Worm (Caenorhabditis elegans) whole organism, mixed stage, embryonic: ENCODE measurements around the gene tbce-1.

Experiments used
- M03D4.4 ChIP-seq: sonication (generic microtip); optimal IDR thresholded peaks from 2 replicates; lab custom pipeline; 2017; ENCODE audit warnings: mild to moderate bottlenecking, missing genetic modification characterization, missing compliant biosample characterization
- bed-3 ChIP-seq: fragments of 200-800 bp; sonication (Bioruptor generic); optimal IDR thresholded peaks from 3 replicates; lab custom pipeline; 2018; ENCODE audit warnings: mild to moderate bottlenecking, missing genetic modification characterization, moderate library complexity, missing compliant biosample characterization
- blmp-1 ChIP-seq: fragments of 150-350 bp; optimal IDR thresholded peaks from 2 replicates; lab custom pipeline; 2014; ENCODE audit warnings: missing biosample characterization, missing genetic modification characterization
- ceh-39 ChIP-seq: fragments of 150-350 bp; optimal IDR thresholded peaks from 2 replicates; lab custom pipeline; 2014; ENCODE audit warnings: missing biosample characterization, missing genetic modification characterization
- ceh-43 ChIP-seq: fragments of 200-800 bp; sonication (Bioruptor generic); optimal IDR thresholded peaks from 2 replicates; lab custom pipeline; 2018; ENCODE audit warnings: mild to moderate bottlenecking, missing genetic modification characterization, moderate library complexity, missing compliant biosample characterization
- ceh-83 ChIP-seq: fragments of 200-800 bp; sonication (Bioruptor generic); optimal IDR thresholded peaks from 2 replicates; lab custom pipeline; 2018; ENCODE audit warnings: mild to moderate bottlenecking, missing genetic modification characterization, missing compliant biosample characterization
- ces-1 ChIP-seq: fragments of 150-350 bp; optimal IDR thresholded peaks from 2 replicates; lab custom pipeline; 2014; ENCODE audit warnings: missing biosample characterization, missing genetic modification reagents, missing genetic modification characterization
- cnd-1 ChIP-seq: fragments of 200-800 bp; sonication (Bioruptor generic); optimal IDR thresholded peaks from 2 replicates; lab custom pipeline; 2018; ENCODE audit warnings: mild to moderate bottlenecking, missing genetic modification characterization, missing compliant biosample characterization
- elt-1 ChIP-seq: sonication (generic microtip); optimal IDR thresholded peaks from 2 replicates; lab custom pipeline; 2017; ENCODE audit warnings: missing genetic modification characterization, mild to moderate bottlenecking, missing compliant biosample characterization, antibody characterized with exemption, moderate library complexity, borderline replicate concordance; ENCODE audit not compliant: insufficient read depth
- elt-3 ChIP-seq: fragments of 150-350 bp; optimal IDR thresholded peaks from 2 replicates; lab custom pipeline; 2014; ENCODE audit warnings: missing biosample characterization, missing genetic modification characterization
- flh-1 ChIP-seq: fragments of 200-800 bp; sonication (Bioruptor generic); optimal IDR thresholded peaks from 2 replicates; lab custom pipeline; 2018; ENCODE audit warnings: mild to moderate bottlenecking, missing genetic modification characterization, moderate library complexity, missing compliant biosample characterization
- ham-2 ChIP-seq: fragments of 200-800 bp; sonication (Bioruptor generic); optimal IDR thresholded peaks from 2 replicates; lab custom pipeline; 2018; ENCODE audit warnings: mild to moderate bottlenecking, missing genetic modification characterization, missing compliant biosample characterization
- hlh-1 ChIP-seq: fragments of 150-350 bp; optimal IDR thresholded peaks from 2 replicates; lab custom pipeline; 2014; ENCODE audit warnings: missing biosample characterization, missing genetic modification reagents, missing genetic modification characterization
- lin-13 ChIP-seq: fragments of 150-350 bp; optimal IDR thresholded peaks from 2 replicates; lab custom pipeline; 2014; ENCODE audit warnings: missing biosample characterization, missing genetic modification characterization
- lin-32 ChIP-seq: fragments of 200-800 bp; sonication (Bioruptor generic); optimal IDR thresholded peaks from 2 replicates; lab custom pipeline; 2018; ENCODE audit warnings: mild to moderate bottlenecking, missing genetic modification characterization, missing compliant biosample characterization
- lsy-2 ChIP-seq: fragments of 150-350 bp; optimal IDR thresholded peaks from 2 replicates; lab custom pipeline; 2014; ENCODE audit warnings: missing biosample characterization, missing genetic modification characterization
- mab-5 ChIP-seq: fragments of 150-350 bp; optimal IDR thresholded peaks from 2 replicates; lab custom pipeline; 2014; ENCODE audit warnings: missing biosample characterization, missing genetic modification characterization
- mep-1 ChIP-seq: fragments of 150-350 bp; optimal IDR thresholded peaks from 2 replicates; lab custom pipeline; 2017; ENCODE audit warnings: missing biosample characterization, missing genetic modification reagents, missing genetic modification characterization, inconsistent platforms
- mls-2 ChIP-seq: sonication (generic microtip); optimal IDR thresholded peaks from 2 replicates; lab custom pipeline; 2016; ENCODE audit warnings: mild to moderate bottlenecking, missing genetic modification characterization, moderate library complexity, missing compliant biosample characterization
- nhr-12 ChIP-seq: fragments of 150-350 bp; optimal IDR thresholded peaks from 2 replicates; lab custom pipeline; 2014; ENCODE audit warnings: missing biosample characterization, missing genetic modification characterization
- nhr-2 ChIP-seq: fragments of 150-350 bp; optimal IDR thresholded peaks from 2 replicates; lab custom pipeline; 2014; ENCODE audit warnings: missing biosample characterization, missing genetic modification characterization
- nhr-237 ChIP-seq: fragments of 150-350 bp; optimal IDR thresholded peaks from 2 replicates; lab custom pipeline; 2014; ENCODE audit warnings: missing biosample characterization, missing genetic modification characterization
- nhr-28 ChIP-seq: fragments of 150-350 bp; optimal IDR thresholded peaks from 2 replicates; lab custom pipeline; 2014; ENCODE audit warnings: missing biosample characterization, missing genetic modification characterization
- nhr-76 ChIP-seq: sonication (generic microtip); optimal IDR thresholded peaks from 2 replicates; lab custom pipeline; 2017; ENCODE audit warnings: missing biosample characterization, missing genetic modification characterization
- pha-4 ChIP-seq: fragments of 150-350 bp; optimal IDR thresholded peaks from 2 replicates; lab custom pipeline; 2018; ENCODE audit warnings: missing biosample characterization, missing genetic modification reagents, missing genetic modification characterization
- sem-2 ChIP-seq: fragments of 200-800 bp; sonication (Bioruptor generic); optimal IDR thresholded peaks from 2 replicates; lab custom pipeline; 2018; ENCODE audit warnings: mild to moderate bottlenecking, missing genetic modification characterization, missing compliant biosample characterization
- snpc-4 ChIP-seq: fragments of 150-350 bp; optimal IDR thresholded peaks from 2 replicates; lab custom pipeline; 2014; ENCODE audit warnings: missing biosample characterization, missing genetic modification characterization
- sptf-1 ChIP-seq: sonication (generic microtip); optimal IDR thresholded peaks from 2 replicates; lab custom pipeline; 2017; ENCODE audit warnings: mild to moderate bottlenecking, missing genetic modification characterization, moderate library complexity, missing compliant biosample characterization
- tbx-8 ChIP-seq: fragments of 200-800 bp; sonication (Bioruptor generic); optimal IDR thresholded peaks from 2 replicates; lab custom pipeline; 2018; ENCODE audit warnings: mild to moderate bottlenecking, missing genetic modification characterization, moderate library complexity, missing compliant biosample characterization
- unc-120 ChIP-seq: sonication (generic microtip); optimal IDR thresholded peaks from 2 replicates; lab custom pipeline; 2017; ENCODE audit warnings: missing genetic modification characterization, missing compliant biosample characterization; ENCODE audit not compliant: poor library complexity, severe bottlenecking
- unc-62 ChIP-seq: fragments of 150-350 bp; optimal IDR thresholded peaks from 2 replicates; lab custom pipeline; 2014; ENCODE audit warnings: missing biosample characterization, missing genetic modification reagents, missing genetic modification characterization
- zip-8 ChIP-seq: fragments of 150-350 bp; optimal IDR thresholded peaks from 2 replicates; lab custom pipeline; 2014; ENCODE audit warnings: missing biosample characterization, missing genetic modification characterization

tbce-1 gene

ce11 chrIV:8286352-8286751, 8.1 kb upstream of the tbce-1 start, which contains the start of gene K07H8.9:
Gene K07H8.9 (minus strand): TSS chrIV:8286476.
- TF ChIP-seq cnd-1 (tag; lab: Kevin White, UChicago) (no peak), zip-8 (tag; lab: Kevin White, UChicago) (no peak), nhr-76 (tag; lab: Kevin White, UChicago) (no peak), nhr-2 (tag; lab: Kevin White, UChicago) (no peak)

- TF ChIP-seq flh-1 (GFP tag; lab: Kevin White, UChicago) (no peak), nhr-12 (tag; lab: Kevin White, UChicago) (no peak), nhr-2 (tag; lab: Kevin White, UChicago) (no peak), snpc-4 (no peak), pha-4 (tag; lab: Kevin White, UChicago) (no peak), bed-3 (GFP tag; lab: Kevin White, UChicago) (no peak)
Measured at ce11 chrIV:8287287-8287686, 7.2 kb upstream of the tbce-1 start.

DNA sequence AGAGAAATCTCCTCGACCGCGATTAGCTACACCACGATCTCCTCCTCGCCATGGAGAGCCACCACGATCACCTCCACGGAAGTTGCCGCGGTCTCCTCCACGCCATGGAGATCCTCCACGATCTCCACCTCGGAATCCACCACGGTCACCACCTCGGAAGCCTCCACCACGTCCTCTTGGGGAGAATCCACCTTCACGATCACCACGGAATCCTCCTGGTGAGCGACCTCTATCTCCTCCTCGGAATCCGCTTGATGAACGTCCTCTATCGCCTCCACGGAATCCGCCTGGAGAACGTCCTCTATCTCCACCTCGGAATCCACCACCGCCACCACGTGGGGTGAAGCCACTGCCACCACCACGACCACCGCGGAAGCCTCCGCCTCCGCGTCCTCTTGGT, 5.4 kb upstream of the tbce-1 start:
- no peak for TF ChIP-seq ceh-39 (tag; lab: Kevin White, UChicago)
- TF ChIP-seq nhr-28 (tag; lab: Kevin White, UChicago): no peak
- no peak for TF ChIP-seq nhr-76 (tag; lab: Kevin White, UChicago)
- TF ChIP-seq tbx-8 (GFP tag; lab: Kevin White, UChicago): no peak
- no peak for TF ChIP-seq ceh-83 (GFP tag; lab: Kevin White, UChicago)
- no peak for TF ChIP-seq blmp-1
- no peak for TF ChIP-seq elt-1
- no peak for TF ChIP-seq unc-62 (GFP tag; lab: Kevin White, UChicago)
- no peak for TF ChIP-seq mab-5 (tag; lab: Kevin White, UChicago)
- TF ChIP-seq ceh-43 (GFP tag; lab: Kevin White, UChicago): no peak
- TF ChIP-seq bed-3 (GFP tag; lab: Kevin White, UChicago): no peak
- TF ChIP-seq unc-120 (tag; lab: Kevin White, UChicago): no peak
- TF ChIP-seq pha-4 (tag; lab: Kevin White, UChicago): no peak
- TF ChIP-seq lsy-2: no peak
- TF ChIP-seq mls-2 (tag; lab: Kevin White, UChicago): no peak
- no peak for TF ChIP-seq elt-3 (tag; lab: Kevin White, UChicago)
- no peak for TF ChIP-seq lin-13 (tag; lab: Kevin White, UChicago)
- TF ChIP-seq mep-1 (tag; lab: Kevin White, UChicago): no peak
- TF ChIP-seq, all 35 proteins: peak for 0

DNA sequence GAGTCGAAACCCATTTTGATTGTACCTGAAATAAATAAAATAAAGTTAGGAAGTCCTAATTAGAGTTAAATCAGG, 5.1 kb upstream of the tbce-1 start, which contains the start of gene nucl-1:
Gene nucl-1, minus strand, starts transcription at position 26 of the 75 bp plus-strand sequence.
- TF ChIP-seq sptf-1 (tag; lab: Kevin White, UChicago) (no peak), lin-32 (GFP tag; lab: Kevin White, UChicago) (no peak), bed-3 (GFP tag; lab: Kevin White, UChicago) (no peak), elt-3 (tag; lab: Kevin White, UChicago) (no peak), nhr-76 (tag; lab: Kevin White, UChicago) (no peak), nhr-28 (tag; lab: Kevin White, UChicago) (no peak), snpc-4 (no peak), nhr-237 (no peak), sem-2 (GFP tag; lab: Kevin White, UChicago) (no peak), M03D4.4 (tag; lab: Kevin White, UChicago) (no peak), blmp-1 (no peak), ces-1 (GFP tag; lab: Kevin White, UChicago) (no peak)

- no peak for TF ChIP-seq lin-32 (GFP tag; lab: Kevin White, UChicago)
- TF ChIP-seq ceh-39 (tag; lab: Kevin White, UChicago): peak; percentile 72
- TF ChIP-seq lsy-2: peak; percentile 34
- no peak for TF ChIP-seq mls-2 (tag; lab: Kevin White, UChicago)
- no peak for TF ChIP-seq bed-3 (GFP tag; lab: Kevin White, UChicago)
- peak; percentile 45 for TF ChIP-seq lin-13 (tag; lab: Kevin White, UChicago)
- no peak for TF ChIP-seq cnd-1 (tag; lab: Kevin White, UChicago)
- peak; percentile 47 for TF ChIP-seq mep-1 (tag; lab: Kevin White, UChicago)
- TF ChIP-seq ham-2 (GFP tag; lab: Kevin White, UChicago): peak; percentile 89
- TF ChIP-seq hlh-1 (tag; lab: Kevin White, UChicago): peak; percentile 11
- peak; percentile 54 for TF ChIP-seq pha-4 (tag; lab: Kevin White, UChicago)
- TF ChIP-seq nhr-237: no peak
Measured at ce11 chrIV:8289580-8290323, 4.7 kb upstream of the tbce-1 start, which contains the start of gene daf-31. Gene daf-31 (plus strand): TSS chrIV:8290273.
